Fruit fly (Drosophila melanogaster) whole organism: ENCODE measurements around the gene CG3815.

Experiments used
- CG8478 ChIP-seq: fragments of >200 bp; optimal IDR thresholded peaks from 2 replicates; lab custom pipeline; 2018; ENCODE audit warnings: inconsistent platforms
- Dll ChIP-seq: fragments of >200 bp; optimal IDR thresholded peaks from 2 replicates; lab custom pipeline; 2017
- EcR ChIP-seq, 2 experiments: fragments of >200 bp; optimal IDR thresholded peaks; 2 replicates each; lab custom pipeline; 2017; ENCODE audit warnings: missing biosample characterization in 2 of 2, missing genetic modification characterization in 2 of 2, missing genetic modification reagents in 2 of 2
- psq ChIP-seq: fragments of >200 bp; optimal IDR thresholded peaks from 2 replicates; lab custom pipeline; 2017

dm6 chrX:6253701-6254100, 41.5 kb upstream of the CG3815 start:
- TF ChIP-seq psq (lab: Kevin White, UChicago) (no peak), CG8478 (lab: Kevin White, UChicago) (no peak), EcR (GFP tag; optimal IDR thresholded peaks at IDR 0.05; lab: Kevin White, UChicago) (no peak), Dll (lab: Kevin White, UChicago) (no peak)
